Fruit fly (Drosophila melanogaster): ENCODE data around the gene CG33770.

dm6 chr3L:22671699-22672276, 23.3 kb downstream of the CG33770 start:
- TF ChIP-seq CG31627 (GFP tag; optimal IDR thresholded peaks at IDR 0.05): no peak
- no peak for TF ChIP-seq vri (GFP tag; optimal IDR thresholded peaks at IDR 0.05)

Data from whole organism, prepupa.